Fruit fly (Drosophila melanogaster) whole organism, embryonic: Measurements from ENCODE around the gene Polr1D.

Experiments used
- ATbp ChIP-seq: fragments of 200-800 bp; sonication (Bioruptor generic); optimal IDR thresholded peaks from 2 replicates; lab custom pipeline; 2017; ENCODE audit warnings: missing biosample characterization, mild to moderate bottlenecking, missing genetic modification characterization, missing genetic modification reagents
- Awh ChIP-seq: fragments of 200-800 bp; sonication (Bioruptor generic); IDR thresholded peaks from 2 replicates; pipeline ENCODE4, ENCODE4 v1.3.6; 2022; ENCODE audit warnings: missing biosample characterization, missing genetic modification characterization
- CG10267 ChIP-seq: fragments of 200-800 bp; sonication (Bioruptor generic); optimal IDR thresholded peaks from 2 replicates; lab custom pipeline; 2018; ENCODE audit warnings: missing biosample characterization, mild to moderate bottlenecking, missing genetic modification characterization, moderate library complexity
- CG11560 ChIP-seq: fragments of 200-800 bp; sonication (Bioruptor generic); IDR thresholded peaks from 3 replicates; pipeline ENCODE4 v1.3.6; 2022; ENCODE audit warnings: missing biosample characterization, missing genetic modification characterization
- CG13123 ChIP-seq: fragments of 200-800 bp; sonication (Bioruptor generic); optimal IDR thresholded peaks from 2 replicates; lab custom pipeline; 2016; ENCODE audit warnings: missing biosample characterization, missing genetic modification characterization
- CG15011 ChIP-seq: fragments of 200-800 bp; sonication (Bioruptor generic); optimal IDR thresholded peaks from 3 replicates; lab custom pipeline; 2018; ENCODE audit warnings: missing biosample characterization, mild to moderate bottlenecking, missing genetic modification characterization
- CG17328 ChIP-seq: fragments of 200-800 bp; sonication (Bioruptor generic); IDR thresholded peaks from 2 replicates; pipeline ENCODE4 v1.3.6; 2022; ENCODE audit warnings: missing biosample characterization, missing genetic modification characterization
- CG31224 ChIP-seq: fragments of 200-800 bp; sonication (Bioruptor generic); IDR thresholded peaks from 2 replicates; pipeline ENCODE4 v1.3.6; 2022; ENCODE audit warnings: missing biosample characterization, missing genetic modification characterization
- CG3163 ChIP-seq: fragments of 200-800 bp; sonication (Bioruptor generic); optimal IDR thresholded peaks from 3 replicates; lab custom pipeline; 2016; ENCODE audit warnings: missing biosample characterization, missing genetic modification characterization
- CG32772 ChIP-seq: fragments of 200-800 bp; sonication (Bioruptor generic); IDR thresholded peaks from 2 replicates; pipeline ENCODE4 v1.3.6; 2022; ENCODE audit warnings: missing biosample characterization, missing genetic modification characterization
- CG3281 ChIP-seq: fragments of 200-800 bp; sonication (Bioruptor generic); optimal IDR thresholded peaks from 3 replicates; lab custom pipeline; 2017; ENCODE audit warnings: missing biosample characterization, mild to moderate bottlenecking, missing genetic modification characterization
- CG34376 ChIP-seq: fragments of 200-800 bp; sonication (Bioruptor generic); optimal IDR thresholded peaks from 2 replicates; lab custom pipeline; 2018; ENCODE audit warnings: missing biosample characterization, mild to moderate bottlenecking, missing genetic modification characterization
- CG3995 ChIP-seq: fragments of 200-800 bp; sonication (Bioruptor generic); optimal IDR thresholded peaks from 3 replicates; lab custom pipeline; 2016; ENCODE audit warnings: missing biosample characterization, missing genetic modification characterization
- CG42726 ChIP-seq: fragments of 200-800 bp; sonication (Bioruptor generic); IDR thresholded peaks from 2 replicates; pipeline ENCODE4 v1.3.6; 2022; ENCODE audit warnings: missing biosample characterization, missing genetic modification characterization; ENCODE audit not compliant: partially characterized antibody
- CG6654 ChIP-seq: fragments of 200-800 bp; sonication (Bioruptor generic); optimal IDR thresholded peaks from 2 replicates; lab custom pipeline; 2017; ENCODE audit warnings: missing biosample characterization, mild to moderate bottlenecking, missing genetic modification characterization
- CG7357 ChIP-seq: fragments of 200-800 bp; sonication (Bioruptor generic); IDR thresholded peaks from 3 replicates; pipeline ENCODE4 v1.3.6; 2022; ENCODE audit warnings: missing biosample characterization, missing genetic modification characterization
- CG8281 ChIP-seq: fragments of 200-800 bp; sonication (Bioruptor generic); optimal IDR thresholded peaks from 2 replicates; lab custom pipeline; 2018; ENCODE audit warnings: missing biosample characterization, mild to moderate bottlenecking, missing genetic modification characterization, moderate library complexity
- CG9215 ChIP-seq: fragments of 200-800 bp; sonication (Bioruptor generic); IDR thresholded peaks from 2 replicates; pipeline ENCODE4 v1.3.6; 2022; ENCODE audit warnings: missing biosample characterization, missing genetic modification characterization
- CTCF ChIP-seq: fragments of 200-800 bp; sonication (Bioruptor generic); optimal IDR thresholded peaks from 2 replicates; lab custom pipeline; 2017; ENCODE audit warnings: missing biosample characterization, mild to moderate bottlenecking, missing genetic modification characterization, moderate library complexity
- Eip74EF ChIP-seq, 2 experiments: fragments of 200-800 bp in 1 of 2; fragments of >200 bp in 1 of 2; sonication (Bioruptor generic) in 1 of 2; optimal IDR thresholded peaks; 2 replicates each; lab custom pipeline; 2017 to 2019; ENCODE audit warnings: missing biosample characterization in 2 of 2, missing genetic modification characterization in 2 of 2, mild to moderate bottlenecking in 1 of 2, moderate library complexity in 1 of 2
- MBD-R2 ChIP-seq: fragments of 200-800 bp; sonication (Bioruptor generic); IDR thresholded peaks from 2 replicates; pipeline ENCODE4 v1.3.6; 2022; ENCODE audit warnings: missing biosample characterization, missing genetic modification characterization
- Meics ChIP-seq: fragments of 200-800 bp; sonication (Bioruptor generic); optimal IDR thresholded peaks from 2 replicates; lab custom pipeline; 2017; ENCODE audit warnings: missing biosample characterization, mild to moderate bottlenecking, missing genetic modification characterization
- Myb ChIP-seq: fragments of 200-800 bp; sonication (Bioruptor generic); optimal IDR thresholded peaks from 2 replicates; lab custom pipeline; 2016; ENCODE audit warnings: missing biosample characterization, missing genetic modification characterization
- NC2α ChIP-seq: fragments of 200-800 bp; sonication (Bioruptor generic); optimal IDR thresholded peaks from 2 replicates; lab custom pipeline; 2016; ENCODE audit warnings: missing biosample characterization, missing genetic modification characterization
- Pdp1 ChIP-seq, 2 experiments: fragments of 200-800 bp; sonication (Bioruptor generic); optimal IDR thresholded peaks; 3 replicates each; lab custom pipeline; 2016; ENCODE audit warnings: missing biosample characterization in 2 of 2, missing genetic modification characterization in 2 of 2, mild to moderate bottlenecking in 1 of 2, moderate library complexity in 1 of 2
- Side ChIP-seq: fragments of 200-800 bp; sonication (Bioruptor generic); optimal IDR thresholded peaks from 2 replicates; lab custom pipeline; 2016; ENCODE audit warnings: missing biosample characterization, missing genetic modification characterization
- Trl ChIP-seq, 3 experiments: fragments of >200 bp in 2 of 3; fragments of 200-800 bp in 1 of 3; sonication (Bioruptor generic) in 1 of 3; optimal IDR thresholded peaks; 2 replicates in 1 of 3; 3 replicates in 2 of 3; lab custom pipeline; 2016 to 2017; ENCODE audit warnings: missing biosample characterization in 1 of 3, missing genetic modification characterization in 1 of 3
- abd-A ChIP-seq: fragments of 200-800 bp; sonication (Bioruptor generic); optimal IDR thresholded peaks from 3 replicates; lab custom pipeline; 2019; ENCODE audit warnings: missing biosample characterization, mild to moderate bottlenecking, missing genetic modification characterization, moderate library complexity
- az2 ChIP-seq: fragments of 200-800 bp; sonication (Bioruptor generic); optimal IDR thresholded peaks from 3 replicates; lab custom pipeline; 2016; ENCODE audit warnings: missing biosample characterization, missing genetic modification characterization
- bowl ChIP-seq: fragments of 200-800 bp; sonication (Bioruptor generic); IDR thresholded peaks from 2 replicates; pipeline ENCODE4 v1.3.6; 2022; ENCODE audit warnings: missing biosample characterization, missing genetic modification characterization
- chm ChIP-seq: fragments of 200-800 bp; sonication (Bioruptor generic); IDR thresholded peaks from 2 replicates; pipeline ENCODE4 v1.3.6; 2022; ENCODE audit warnings: missing biosample characterization, missing genetic modification characterization
- exex ChIP-seq: fragments of 200-800 bp; sonication (Bioruptor generic); optimal IDR thresholded peaks from 4 replicates; lab custom pipeline; 2018; ENCODE audit warnings: missing biosample characterization, mild to moderate bottlenecking, missing genetic modification characterization, moderate library complexity
- grau ChIP-seq: fragments of 200-800 bp; optimal IDR thresholded peaks from 3 replicates; lab custom pipeline; 2019; ENCODE audit warnings: missing biosample characterization, mild to moderate bottlenecking, missing genetic modification characterization, moderate library complexity
- grn ChIP-seq: fragments of 200-800 bp; sonication (Bioruptor generic); optimal IDR thresholded peaks from 3 replicates; lab custom pipeline; 2017; ENCODE audit warnings: missing biosample characterization, missing genetic modification characterization
- hth ChIP-seq: fragments of >200 bp; optimal IDR thresholded peaks from 2 replicates; lab custom pipeline; 2017; ENCODE audit warnings: inconsistent platforms
- insv ChIP-seq, 2 experiments: fragments of 200-800 bp; sonication (Bioruptor generic); optimal IDR thresholded peaks; 3 replicates each; lab custom pipeline; 2016 to 2018; ENCODE audit warnings: missing biosample characterization in 2 of 2, missing genetic modification characterization in 2 of 2
- lab ChIP-seq: fragments of 200-800 bp; sonication (Bioruptor generic); optimal IDR thresholded peaks from 3 replicates; lab custom pipeline; 2017; ENCODE audit warnings: missing biosample characterization, missing genetic modification characterization, mild to moderate bottlenecking, moderate library complexity, missing genetic modification reagents
- lmd ChIP-seq: fragments of 200-800 bp; sonication (Bioruptor generic); IDR thresholded peaks from 2 replicates; pipeline ENCODE4 v1.3.6; 2022; ENCODE audit warnings: missing biosample characterization, missing genetic modification characterization
- luna ChIP-seq: fragments of 200-800 bp; sonication (Bioruptor generic); optimal IDR thresholded peaks from 2 replicates; lab custom pipeline; 2016; ENCODE audit warnings: missing biosample characterization, missing genetic modification characterization
- onecut ChIP-seq: fragments of 200-800 bp; sonication (Bioruptor generic); IDR thresholded peaks from 2 replicates; pipeline ENCODE4 v1.3.6; 2022; ENCODE audit warnings: missing biosample characterization, missing genetic modification characterization
- pzg ChIP-seq: fragments of 200-800 bp; sonication (Bioruptor generic); optimal IDR thresholded peaks from 3 replicates; lab custom pipeline; 2018; ENCODE audit warnings: missing biosample characterization, mild to moderate bottlenecking, missing genetic modification characterization, moderate library complexity
- sd ChIP-seq: fragments of 200-800 bp; sonication (Bioruptor generic); optimal IDR thresholded peaks from 3 replicates; lab custom pipeline; 2018; ENCODE audit warnings: missing biosample characterization, mild to moderate bottlenecking, missing genetic modification characterization, moderate library complexity
- stc ChIP-seq: fragments of 200-800 bp; sonication (Bioruptor generic); IDR thresholded peaks from 2 replicates; pipeline ENCODE4 v1.3.6; 2022; ENCODE audit warnings: missing biosample characterization, missing genetic modification characterization
- tgo ChIP-seq: fragments of 200-800 bp; sonication (Bioruptor generic); IDR thresholded peaks from 3 replicates; pipeline ENCODE4 v1.3.6; 2022; ENCODE audit warnings: missing biosample characterization, missing genetic modification characterization
- unc-4 ChIP-seq: fragments of 200-800 bp; sonication (Bioruptor generic); IDR thresholded peaks from 2 replicates; pipeline ENCODE4 v1.3.6; 2022; ENCODE audit warnings: missing biosample characterization, missing genetic modification characterization; ENCODE audit not compliant: partially characterized antibody
- unpg ChIP-seq: fragments of 200-800 bp; sonication (Bioruptor generic); optimal IDR thresholded peaks from 3 replicates; lab custom pipeline; 2018; ENCODE audit warnings: missing biosample characterization, mild to moderate bottlenecking, missing genetic modification characterization, moderate library complexity
- vfl ChIP-seq: fragments of 200-800 bp; sonication (Bioruptor generic); optimal IDR thresholded peaks from 2 replicates; lab custom pipeline; 2016; ENCODE audit warnings: missing biosample characterization, missing genetic modification characterization
- vnd ChIP-seq: fragments of 200-800 bp; sonication (Bioruptor generic); IDR thresholded peaks from 3 replicates; pipeline ENCODE4 v1.3.6; 2022; ENCODE audit warnings: missing biosample characterization, missing genetic modification characterization; ENCODE audit not compliant: partially characterized antibody
- vvl ChIP-seq: fragments of 200-800 bp; sonication (Bioruptor generic); IDR thresholded peaks from 2 replicates; pipeline ENCODE4 v1.3.6; 2022; ENCODE audit warnings: missing biosample characterization, missing genetic modification characterization
- wek ChIP-seq: fragments of 200-800 bp; sonication (Bioruptor generic); optimal IDR thresholded peaks from 3 replicates; lab custom pipeline; 2018; ENCODE audit warnings: missing biosample characterization, mild to moderate bottlenecking, missing genetic modification characterization, moderate library complexity

The Polr1D gene

DNA sequence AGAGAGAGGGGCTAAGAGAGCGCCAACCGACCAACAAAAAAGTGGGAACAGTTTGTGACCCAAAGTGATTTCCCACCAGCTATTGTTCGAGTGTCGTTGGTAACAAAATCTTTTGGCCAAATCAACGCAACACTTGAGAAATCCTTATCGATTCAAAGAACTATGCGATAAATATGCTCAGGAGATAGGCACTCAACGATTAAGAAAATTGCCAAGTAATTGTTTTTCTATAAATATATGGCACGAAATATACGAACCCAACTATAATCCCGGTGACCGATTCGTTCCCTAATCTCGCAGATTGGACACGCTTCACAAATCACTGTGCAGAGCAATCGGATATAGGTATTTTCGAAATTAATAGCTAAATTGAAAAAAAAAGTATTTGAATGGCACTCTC, 23.9 kb downstream of the Polr1D start:
- TF ChIP-seq grn (GFP tag; lab: Kevin White, UChicago) (peak; percentile 42), lab (GFP tag; lab: Kevin White, UChicago) (no peak), vfl (GFP tag; lab: Kevin White, UChicago) (no peak), az2 (no peak), Myb (GFP tag; lab: Kevin White, UChicago) (no peak), stc (no peak), abd-A (tag; lab: Kevin White, UChicago) (no peak), CG3163 (GFP tag; lab: Kevin White, UChicago) (peak; percentile 46), exex (tag; lab: Kevin White, UChicago) (peak; percentile 97), wek (no peak), insv (GFP tag; optimal IDR thresholded peaks at IDR 0.05; lab: Kevin White, UChicago) (no peak), Trl (optimal IDR thresholded peaks at IDR 0.05; lab: Kevin White, UChicago) (peak in 1 of 2 experiments; percentile 18), Trl (GFP tag; optimal IDR thresholded peaks at IDR 0.05; lab: Kevin White, UChicago) (no peak), NC2α (GFP tag; lab: Kevin White, UChicago) (no peak), pzg (GFP tag; lab: Kevin White, UChicago) (no peak), CG31224 (no peak), sd (tag; lab: Kevin White, UChicago) (peak; percentile 29), CG34376 (GFP tag; lab: Kevin White, UChicago) (peak; percentile 31), CG10267 (tag; lab: Kevin White, UChicago) (no peak), CG3281 (GFP tag; lab: Kevin White, UChicago) (no peak), CG17328 (no peak)
- TF ChIP-seq, all 482 proteins: peak for 6

DNA sequence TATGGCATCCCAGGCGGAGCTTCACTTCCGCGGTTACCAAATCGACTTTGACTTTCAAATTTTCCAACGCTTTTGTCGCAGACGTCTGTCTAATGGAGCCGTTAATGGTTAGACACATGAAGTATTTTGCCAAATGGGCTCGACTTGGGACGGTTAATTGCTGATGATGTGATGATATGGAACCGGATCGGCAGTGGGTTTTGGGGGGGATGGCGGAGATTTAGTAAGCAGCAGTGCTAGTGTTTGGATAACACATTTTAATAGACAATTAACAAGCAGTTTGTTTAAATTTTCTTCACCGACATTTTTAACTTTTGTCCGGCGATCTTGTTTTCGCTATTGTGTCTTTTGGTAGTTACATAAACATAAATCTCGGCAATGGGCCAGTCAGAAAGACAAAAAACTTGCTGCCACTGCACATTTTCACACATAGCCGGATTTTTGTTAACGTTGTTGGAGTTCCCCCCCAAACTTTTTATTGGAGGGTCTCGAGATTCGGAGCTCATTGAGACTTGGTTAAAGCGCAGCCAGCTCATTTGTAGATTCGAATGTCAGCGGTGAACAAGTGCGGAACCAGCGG, 25.3 kb downstream of the Polr1D start, which contains the start of gene amd:
Gene amd (plus strand): TSS at position 530 of the 580 bp plus-strand sequence.
- TF ChIP-seq tgo (GFP tag; lab: Robert Waterston, UW) = no peak
- TF ChIP-seq CG11560 (tag; lab: Robert Waterston, UW) = no peak
- no peak for TF ChIP-seq CG15011 (GFP tag; lab: Kevin White, UChicago)
- no peak for TF ChIP-seq CG9215
- no peak for TF ChIP-seq unc-4 (GFP tag; lab: Robert Waterston, UW)
- no peak for TF ChIP-seq chm (GFP tag; lab: Robert Waterston, UW)
- TF ChIP-seq Meics = no peak
- no peak for TF ChIP-seq CG13123 (GFP tag; lab: Kevin White, UChicago)
- TF ChIP-seq unpg (GFP tag; lab: Kevin White, UChicago) = no peak
- TF ChIP-seq lmd (GFP tag; lab: Robert Waterston, UW) = no peak
- peak; percentile 66; the same call in 1 of the 2 replicates for TF ChIP-seq Awh
- no peak for TF ChIP-seq Side (GFP tag; lab: Kevin White, UChicago)
- TF ChIP-seq vnd = no peak
- no peak for TF ChIP-seq CG6654 (GFP tag; lab: Kevin White, UChicago)
- peak; percentile 46; the same call in 1 of the 2 replicates for TF ChIP-seq vvl
- TF ChIP-seq luna = no peak
- TF ChIP-seq hth (lab: Kevin White, UChicago) = no peak
- TF ChIP-seq MBD-R2 = no peak
- peak; percentile 72 for TF ChIP-seq abd-A (tag; lab: Kevin White, UChicago)
- TF ChIP-seq sd (tag; lab: Kevin White, UChicago) = peak; percentile 29
- no peak for TF ChIP-seq bowl (GFP tag; lab: Robert Waterston, UW)
- no peak for TF ChIP-seq ATbp (GFP tag; lab: Kevin White, UChicago)
- no peak for TF ChIP-seq grau (tag; lab: Kevin White, UChicago)
- peak in 1 of 2 experiments; percentile 53 for TF ChIP-seq Pdp1 (GFP tag; optimal IDR thresholded peaks at IDR 0.05; lab: Kevin White, UChicago)
- no peak for TF ChIP-seq CG8281 (tag; lab: Kevin White, UChicago)
- TF ChIP-seq Eip74EF (GFP tag; optimal IDR thresholded peaks at IDR 0.05; lab: Kevin White, UChicago) = peak in 1 of 2 experiments; percentile 77
- no peak for TF ChIP-seq CTCF
- TF ChIP-seq CG7357 (GFP tag; lab: Robert Waterston, UW) = no peak
- TF ChIP-seq CG3995 (GFP tag; lab: Kevin White, UChicago) = no peak
- TF ChIP-seq CG32772 = no peak
- no peak for TF ChIP-seq CG3281 (GFP tag; lab: Kevin White, UChicago)
- no peak for TF ChIP-seq onecut (GFP tag; lab: Robert Waterston, UW)
- no peak for TF ChIP-seq CG42726 (GFP tag; lab: Robert Waterston, UW)
- peak; percentile 49 for TF ChIP-seq grn (GFP tag; lab: Kevin White, UChicago)
